Worm (Caenorhabditis elegans) whole organism, L2 larva: ENCODE results near the gene hcp-3.

Experiments
- blmp-1 ChIP-seq: sonication (generic microtip); optimal IDR thresholded peaks from 2 replicates; lab custom pipeline; 2017; ENCODE audit warnings: missing genetic modification characterization, mild to moderate bottlenecking, missing compliant biosample characterization, antibody characterized with exemption, moderate library complexity; ENCODE audit not compliant: insufficient read depth
- elt-1 ChIP-seq: fragments of 150-350 bp; optimal IDR thresholded peaks from 2 replicates; lab custom pipeline; 2014; ENCODE audit warnings: missing biosample characterization, missing genetic modification characterization
- elt-3 ChIP-seq: sonication (generic microtip); optimal IDR thresholded peaks from 2 replicates; lab custom pipeline; 2017; ENCODE audit warnings: missing biosample characterization, missing genetic modification characterization
- mab-5 ChIP-seq: fragments of 150-350 bp; optimal IDR thresholded peaks from 2 replicates; lab custom pipeline; 2014; ENCODE audit warnings: missing biosample characterization, missing genetic modification characterization
- nhr-11 ChIP-seq: fragments of 150-350 bp; optimal IDR thresholded peaks from 2 replicates; lab custom pipeline; 2014; ENCODE audit warnings: missing biosample characterization, missing genetic modification characterization
- snpc-4 ChIP-seq: fragments of 150-350 bp; optimal IDR thresholded peaks from 2 replicates; lab custom pipeline; 2014; ENCODE audit warnings: missing biosample characterization, missing genetic modification characterization
- unc-39 ChIP-seq: fragments of 150-350 bp; optimal IDR thresholded peaks from 2 replicates; lab custom pipeline; 2014; ENCODE audit warnings: missing biosample characterization, missing genetic modification characterization
- ztf-1 ChIP-seq: fragments of 200-800 bp; sonication (Bioruptor generic); conservative IDR thresholded peaks from 2 replicates; pipeline ENCODE4 v1.3.6; 2022; ENCODE audit warnings: missing genetic modification characterization, missing compliant biosample characterization
- ztf-11 ChIP-seq: sonication (generic microtip); optimal IDR thresholded peaks from 2 replicates; lab custom pipeline; 2017; ENCODE audit warnings: missing biosample characterization, missing genetic modification characterization

DNA sequence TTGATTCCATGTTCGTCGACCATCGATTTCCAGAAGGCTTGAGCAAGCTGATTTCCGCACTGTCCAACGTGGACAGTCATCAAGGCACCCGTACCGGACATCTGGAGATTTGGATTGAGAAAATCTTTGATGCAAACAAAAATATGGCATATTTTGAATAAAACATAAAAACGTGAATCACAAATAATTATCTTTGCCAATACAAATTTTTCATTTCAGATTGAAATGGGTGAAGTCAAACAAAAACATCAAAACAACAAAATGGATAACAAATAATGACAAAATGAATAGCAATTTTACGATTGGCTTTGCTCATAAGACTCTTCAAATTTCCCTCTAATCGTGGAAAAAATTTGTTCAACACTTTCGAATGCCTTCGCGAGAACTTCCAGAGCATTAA, 12.8 kb upstream of the hcp-3 start, which contains the start of gene tbg-1:
- TF ChIP-seq nhr-11 (tag; lab: Kevin White, UChicago) (no peak), snpc-4 (tag; lab: Kevin White, UChicago) (no peak), elt-3 (tag; lab: Kevin White, UChicago) (no peak), unc-39 (no peak), mab-5 (tag; lab: Kevin White, UChicago) (no peak), blmp-1 (tag; lab: Kevin White, UChicago) (no peak), ztf-11 (tag; lab: Kevin White, UChicago) (no peak), ztf-1 (GFP tag; lab: Robert Waterston, UW) (no peak), elt-1 (tag; lab: Kevin White, UChicago) (no peak)
